Comparison of ENCODE assay signal across 6 worm cellular contexts in the genomic region with DNA sequence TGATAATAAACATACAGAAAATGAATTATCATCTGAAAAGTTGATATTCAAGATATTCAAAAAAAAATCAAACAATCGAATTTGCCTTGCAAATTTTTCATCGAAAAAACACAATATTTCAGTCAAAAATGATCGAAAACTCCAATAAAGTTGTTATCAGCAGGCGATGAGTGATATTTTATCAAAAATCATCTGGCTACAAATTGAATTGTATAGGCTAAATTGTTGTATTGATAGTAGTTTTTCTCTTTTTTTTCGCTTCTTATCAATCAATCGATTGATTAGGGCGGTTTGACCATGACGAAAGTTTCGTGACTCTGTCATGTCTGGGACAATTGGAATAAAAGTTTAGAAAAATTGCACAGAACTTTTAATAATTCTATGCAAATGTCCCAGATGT.
TF ChIP-seq lines count a peak whose summit lies in the region.

No protein-coding gene starts in this region.

TF ChIP-seq in whole organism, L1 larva, 84 proteins besides CTCF, POLR2A, EP300 and RAD21:
- TF ChIP-seq ceh-90 (tag; optimal IDR thresholded peaks at IDR 0.05; lab: Kevin White, UChicago) (no peak), efl-1 (optimal IDR thresholded peaks at IDR 0.05; lab: Kevin White, UChicago) (no peak), efl-1 (GFP tag; optimal IDR thresholded peaks at IDR 0.05 in 1 of 2; lab: Kevin White, UChicago) (peak in 1 of 2 experiments; percentile 90), lin-35 (GFP tag; optimal IDR thresholded peaks at IDR 0.05; lab: Kevin White, UChicago) (peak in 1 of 2 experiments; percentile 13), lsy-2 (tag; optimal IDR thresholded peaks at IDR 0.05; lab: Kevin White, UChicago) (peak in 1 of 2 experiments; percentile 3), ces-1 (GFP tag; optimal IDR thresholded peaks at IDR 0.05; lab: Kevin White, UChicago) (no peak), elt-2 (tag; optimal IDR thresholded peaks at IDR 0.05; lab: Kevin White, UChicago) (peak; percentile 87), nhr-20 (tag; optimal IDR thresholded peaks at IDR 0.05; lab: Kevin White, UChicago) (peak; percentile 76), elt-3 (tag; optimal IDR thresholded peaks at IDR 0.05; lab: Kevin White, UChicago) (peak in 3 of 6 experiments; percentile 10 to 51 (median 27))

TF ChIP-seq in whole organism, L2 larva, 48 proteins besides CTCF, POLR2A, EP300 and RAD21:
- TF ChIP-seq fos-1 (tag; optimal IDR thresholded peaks at IDR 0.05; lab: Kevin White, UChicago) = peak; percentile 89
- no peak for TF ChIP-seq egl-27 (tag; optimal IDR thresholded peaks at IDR 0.05; lab: Kevin White, UChicago)
- TF ChIP-seq gmeb-1 (tag; optimal IDR thresholded peaks at IDR 0.05; lab: Kevin White, UChicago) = peak; percentile 38
- no peak for TF ChIP-seq nhr-21 (tag; optimal IDR thresholded peaks at IDR 0.05; lab: Kevin White, UChicago)
- peak; percentile 32 for TF ChIP-seq sma-9 (GFP tag; optimal IDR thresholded peaks at IDR 0.05; lab: Kevin White, UChicago)
- TF ChIP-seq sma-9 (tag; optimal IDR thresholded peaks at IDR 0.05; lab: Kevin White, UChicago) = no peak
- TF ChIP-seq crh-2 (tag; optimal IDR thresholded peaks at IDR 0.05; lab: Kevin White, UChicago) = peak; percentile 38
TF ChIP-seq in whole organism, L2 larva: peak in this region for 4.

TF ChIP-seq in whole organism, L3 larva, 47 proteins besides CTCF, POLR2A, EP300 and RAD21:
- TF ChIP-seq aly-2 (tag; optimal IDR thresholded peaks at IDR 0.05; lab: Kevin White, UChicago) (no peak), hmg-11 (tag; optimal IDR thresholded peaks at IDR 0.05; lab: Kevin White, UChicago) (no peak), pqm-1 (tag; optimal IDR thresholded peaks at IDR 0.05; lab: Kevin White, UChicago) (peak; percentile 81), nhr-237 (tag; optimal IDR thresholded peaks at IDR 0.05; lab: Kevin White, UChicago) (no peak), ceh-28 (tag; optimal IDR thresholded peaks at IDR 0.05; lab: Kevin White, UChicago) (peak; percentile 54), pha-4 (tag; optimal IDR thresholded peaks at IDR 0.05; lab: Kevin White, UChicago) (peak; percentile 42), jun-1 (tag; optimal IDR thresholded peaks at IDR 0.05; lab: Kevin White, UChicago) (peak; percentile 5), nfya-1 (tag; optimal IDR thresholded peaks at IDR 0.05; lab: Kevin White, UChicago; ENCODE audit: insufficient read depth) (no peak), nhr-11 (tag; optimal IDR thresholded peaks at IDR 0.05; lab: Kevin White, UChicago) (no peak), elt-2 (tag; optimal IDR thresholded peaks at IDR 0.05; lab: Kevin White, UChicago) (peak; percentile 88), sea-2 (GFP tag; optimal IDR thresholded peaks at IDR 0.05; lab: Kevin White, UChicago) (no peak)

TF ChIP-seq in whole organism, L4 larva, 104 proteins besides CTCF, POLR2A, EP300 and RAD21:
- TF ChIP-seq dve-1 (tag; optimal IDR thresholded peaks at IDR 0.05; lab: Kevin White, UChicago; ENCODE audit: insufficient read depth) (peak; percentile 64), pqm-1 (tag; optimal IDR thresholded peaks at IDR 0.05; lab: Kevin White, UChicago) (peak; percentile 50), nhr-77 (tag; optimal IDR thresholded peaks at IDR 0.05; lab: Kevin White, UChicago) (peak; percentile 71), T20F7.1 (GFP tag; optimal IDR thresholded peaks at IDR 0.05; lab: Kevin White, UChicago) (peak; percentile 23), set-16 (GFP tag; IDR thresholded peaks at IDR 0.05; lab: Robert Waterston, UW) (no peak), nhr-28 (tag; optimal IDR thresholded peaks at IDR 0.05; lab: Kevin White, UChicago) (peak; percentile 97), dmd-6 (GFP tag; IDR thresholded peaks at IDR 0.05; lab: Robert Waterston, UW) (peak; percentile 81), daf-16 (GFP tag; optimal IDR thresholded peaks at IDR 0.05; lab: Kevin White, UChicago) (no peak), daf-16 (tag; optimal IDR thresholded peaks at IDR 0.05; lab: Kevin White, UChicago) (peak; percentile 60), tag-97 (GFP tag; IDR thresholded peaks at IDR 0.05; lab: Robert Waterston, UW) (no peak), aha-1 (tag; lab: Kevin White, UChicago) (peak; percentile 66), hlh-11 (tag; optimal IDR thresholded peaks at IDR 0.05; lab: Kevin White, UChicago) (peak; percentile 79), nhr-6 (tag; optimal IDR thresholded peaks at IDR 0.05; lab: Kevin White, UChicago) (no peak), php-3 (GFP tag; IDR thresholded peaks at IDR 0.05; lab: Robert Waterston, UW) (peak; percentile 79), nhr-48 (tag; optimal IDR thresholded peaks at IDR 0.05; lab: Kevin White, UChicago) (peak; percentile 17), nhr-11 (tag; optimal IDR thresholded peaks at IDR 0.05; lab: Kevin White, UChicago) (no peak), hlh-30 (tag; optimal IDR thresholded peaks at IDR 0.05; lab: Kevin White, UChicago; ENCODE audit: insufficient read depth) (peak; percentile 33)

TF ChIP-seq in whole organism, late embryonic, 69 proteins besides CTCF, POLR2A, EP300 and RAD21:
- no peak for TF ChIP-seq ceh-22 (tag; optimal IDR thresholded peaks at IDR 0.05; lab: Kevin White, UChicago)
- TF ChIP-seq elt-2 (tag; optimal IDR thresholded peaks at IDR 0.05; lab: Kevin White, UChicago) = peak; percentile 77

TF ChIP-seq in whole organism, young adult, 124 proteins besides CTCF, POLR2A, EP300 and RAD21:
- no peak for TF ChIP-seq F10E7.11 (tag; optimal IDR thresholded peaks at IDR 0.05; lab: Kevin White, UChicago)
- TF ChIP-seq somi-1 (GFP tag; optimal IDR thresholded peaks at IDR 0.05; lab: Kevin White, UChicago) = no peak
- TF ChIP-seq xnd-1 (tag; optimal IDR thresholded peaks at IDR 0.05; lab: Kevin White, UChicago) = no peak
- no peak for TF ChIP-seq cebp-1 (GFP tag; IDR thresholded peaks at IDR 0.05; lab: Robert Waterston, UW)
- peak; percentile 18 for TF ChIP-seq cebp-1 (tag; optimal IDR thresholded peaks at IDR 0.05; lab: Kevin White, UChicago)
- no peak for TF ChIP-seq tlf-1 (GFP tag; optimal IDR thresholded peaks at IDR 0.05; lab: Kevin White, UChicago)
- no peak for TF ChIP-seq B0261.1 (tag; optimal IDR thresholded peaks at IDR 0.05; lab: Kevin White, UChicago)
- peak; percentile 78 for TF ChIP-seq nhr-80 (tag; optimal IDR thresholded peaks at IDR 0.05; lab: Kevin White, UChicago)
- TF ChIP-seq ztf-25 (GFP tag; IDR thresholded peaks at IDR 0.05; lab: Robert Waterston, UW) = no peak
- no peak for TF ChIP-seq aptf-2 (GFP tag; conservative IDR thresholded peaks at IDR 0.05; lab: Robert Waterston, UW)
- no peak for TF ChIP-seq gei-17 (GFP tag; optimal IDR thresholded peaks at IDR 0.05; lab: Kevin White, UChicago)
